Fruit fly (Drosophila melanogaster): Measurements from ENCODE around the gene Sbds.

Gene Sbds

DNA sequence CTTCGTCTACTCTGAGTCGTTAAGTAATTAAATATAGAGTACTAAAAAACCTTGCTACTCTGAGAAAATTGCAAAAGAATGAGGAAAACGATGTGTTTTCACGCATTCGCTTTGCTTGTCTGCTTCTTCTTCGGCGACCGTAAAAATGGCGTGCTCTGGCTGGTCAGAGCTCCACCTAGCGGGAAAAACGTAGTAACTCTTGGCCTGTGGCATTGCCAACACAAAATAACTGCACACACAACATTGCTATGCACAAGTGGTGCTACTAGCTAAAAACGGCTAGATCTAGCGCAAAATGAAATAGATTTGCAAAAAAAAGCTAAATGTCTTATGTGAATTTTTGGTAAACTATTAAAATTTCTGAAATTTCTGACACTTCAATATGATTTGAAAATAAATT, 5.6 kb upstream of the Sbds start:
- TF ChIP-seq CG17801 (GFP tag; optimal IDR thresholded peaks at IDR 0.05; ENCODE audit: partially characterized antibody), result peak; percentile 58

dm6 chr3L:6750835-6751234, 1.9 kb upstream of the Sbds start:
- no peak for TF ChIP-seq CG17801 (GFP tag; optimal IDR thresholded peaks at IDR 0.05; ENCODE audit: partially characterized antibody)

- no peak for TF ChIP-seq CG17801 (GFP tag; optimal IDR thresholded peaks at IDR 0.05; ENCODE audit: partially characterized antibody)
Measured at dm6 chr3L:6756197-6756736, 3.6 kb downstream of the Sbds start, which contains the start of gene Ist1. Gene Ist1 (minus strand): TSS chr3L:6756497.

- no peak for TF ChIP-seq CG17801 (GFP tag; optimal IDR thresholded peaks at IDR 0.05; ENCODE audit: partially characterized antibody)
Measured at dm6 chr3L:6763146-6763545, 10.4 kb downstream of the Sbds start, which contains the start of gene Rsph3. Gene Rsph3 (minus strand): TSS chr3L:6763246.

DNA sequence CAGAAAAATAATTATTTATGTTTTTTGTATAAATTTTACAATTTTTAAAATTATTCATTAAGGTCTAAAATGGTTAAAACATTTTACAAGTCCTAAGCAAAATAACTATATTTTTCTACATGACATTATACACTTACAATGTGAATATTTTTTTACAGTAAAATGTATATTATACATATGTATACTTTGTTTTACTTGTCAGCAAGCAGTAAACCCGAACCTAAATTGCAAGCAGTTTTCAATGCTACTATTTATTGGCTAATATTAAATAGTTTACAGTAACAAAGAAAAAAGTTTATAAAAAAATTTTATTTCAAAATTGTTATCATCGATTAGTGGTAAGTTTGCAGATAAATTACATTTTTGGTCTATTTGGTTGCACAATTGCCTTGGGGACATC, 11.1 kb downstream of the Sbds start:
- no peak for TF ChIP-seq CG17801 (GFP tag; optimal IDR thresholded peaks at IDR 0.05; ENCODE audit: partially characterized antibody)

dm6 chr3L:6764535-6765187, 11.9 kb downstream of the Sbds start:
- TF ChIP-seq CG17801 (GFP tag; optimal IDR thresholded peaks at IDR 0.05; ENCODE audit: partially characterized antibody), result no peak

dm6 chr3L:6767153-6767552, 14.4 kb downstream of the Sbds start:
- TF ChIP-seq CG17801 (GFP tag; optimal IDR thresholded peaks at IDR 0.05; ENCODE audit: partially characterized antibody), result no peak

DNA sequence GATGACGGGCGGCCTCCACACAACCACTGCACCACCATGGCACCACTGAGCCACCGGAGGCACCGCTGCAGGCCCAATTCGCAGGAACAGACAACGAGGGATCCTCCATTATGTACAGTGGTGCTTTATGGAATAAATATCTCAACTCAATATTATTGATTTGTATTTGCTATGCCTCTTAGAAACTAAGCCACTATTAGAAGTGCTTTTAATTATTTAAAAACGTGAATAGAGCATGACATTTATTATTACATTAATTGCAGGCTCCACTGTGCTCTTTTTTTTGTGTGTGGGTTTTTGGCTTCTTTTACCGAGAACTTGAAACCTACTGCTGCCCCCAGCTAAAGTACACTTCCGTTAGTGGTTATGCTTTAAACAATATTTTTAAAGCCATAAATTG, 18.5 kb downstream of the Sbds start:
- TF ChIP-seq CG17801 (GFP tag; optimal IDR thresholded peaks at IDR 0.05; ENCODE audit: partially characterized antibody), result no peak

DNA sequence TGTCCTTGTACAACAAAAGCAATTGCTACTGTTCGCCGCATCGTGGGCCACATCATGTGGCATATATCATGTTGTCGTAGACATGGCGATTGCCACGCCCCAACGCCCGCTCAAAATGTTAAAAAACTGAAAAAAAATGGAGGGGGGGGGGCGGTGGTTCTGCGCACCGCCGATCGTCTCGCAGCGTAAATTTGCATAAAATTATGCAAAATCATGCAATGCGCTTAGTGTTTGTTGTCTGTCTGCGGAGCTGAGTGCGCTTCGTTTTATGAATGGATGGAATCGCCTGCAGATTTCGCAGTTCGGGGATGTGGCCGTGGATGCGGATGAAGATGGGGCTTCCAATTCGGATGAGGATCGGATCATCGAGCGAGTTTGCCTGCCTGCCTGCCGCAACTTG, 19.1 kb downstream of the Sbds start:
- TF ChIP-seq CG17801 (GFP tag; optimal IDR thresholded peaks at IDR 0.05; ENCODE audit: partially characterized antibody), result no peak

DNA sequence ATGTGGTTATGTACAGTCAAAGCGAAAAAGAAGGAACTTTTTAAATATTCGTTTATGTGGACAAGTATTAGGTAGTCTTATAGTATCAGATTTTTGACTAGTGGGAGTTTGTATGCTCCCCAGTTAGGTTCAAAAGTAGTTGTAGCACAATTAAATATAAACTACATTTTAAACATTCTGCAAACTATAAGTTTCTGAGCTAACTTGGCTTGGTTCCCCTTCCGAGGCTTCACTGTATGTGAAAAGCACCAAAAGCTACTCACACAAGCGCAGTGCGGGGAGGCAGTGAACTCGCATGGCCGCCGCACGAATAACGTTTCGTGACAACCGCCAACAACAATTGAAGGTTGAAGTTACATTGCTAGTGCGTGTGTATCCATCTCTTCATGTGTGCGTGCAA, 24.9 kb downstream of the Sbds start:
- TF ChIP-seq CG17801 (GFP tag; optimal IDR thresholded peaks at IDR 0.05; ENCODE audit: partially characterized antibody), result no peak

- TF ChIP-seq CG17801 (GFP tag; optimal IDR thresholded peaks at IDR 0.05; ENCODE audit: partially characterized antibody), result no peak
Measured at dm6 chr3L:6778804-6779289, 26.1 kb downstream of the Sbds start.

dm6 chr3L:6779398-6779797, 26.7 kb downstream of the Sbds start:
- no peak for TF ChIP-seq CG17801 (GFP tag; optimal IDR thresholded peaks at IDR 0.05; ENCODE audit: partially characterized antibody)

DNA sequence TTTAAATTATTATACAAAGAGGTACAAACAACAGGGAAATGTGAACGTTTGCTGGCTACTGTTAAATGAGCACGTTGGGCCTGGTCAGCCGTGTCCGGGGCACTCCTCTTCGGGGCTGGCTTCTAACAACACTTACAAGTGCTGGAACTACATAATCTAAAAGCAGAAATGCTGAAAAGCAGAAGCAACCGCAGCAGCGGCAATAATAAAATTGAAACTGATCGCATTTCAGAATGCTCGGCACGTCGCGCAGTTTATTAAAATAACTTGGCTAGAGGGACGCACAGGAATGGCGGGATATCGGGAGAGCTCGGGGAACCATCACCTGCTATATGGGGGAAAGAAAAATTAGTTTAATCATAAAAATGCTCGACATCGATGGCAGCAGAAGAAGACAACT, 30.7 kb downstream of the Sbds start:
- TF ChIP-seq CG17801 (GFP tag; optimal IDR thresholded peaks at IDR 0.05; ENCODE audit: partially characterized antibody), result no peak

dm6 chr3L:6784635-6785606, 32.2 kb downstream of the Sbds start:
- TF ChIP-seq CG17801 (GFP tag; optimal IDR thresholded peaks at IDR 0.05; ENCODE audit: partially characterized antibody), result no peak

DNA sequence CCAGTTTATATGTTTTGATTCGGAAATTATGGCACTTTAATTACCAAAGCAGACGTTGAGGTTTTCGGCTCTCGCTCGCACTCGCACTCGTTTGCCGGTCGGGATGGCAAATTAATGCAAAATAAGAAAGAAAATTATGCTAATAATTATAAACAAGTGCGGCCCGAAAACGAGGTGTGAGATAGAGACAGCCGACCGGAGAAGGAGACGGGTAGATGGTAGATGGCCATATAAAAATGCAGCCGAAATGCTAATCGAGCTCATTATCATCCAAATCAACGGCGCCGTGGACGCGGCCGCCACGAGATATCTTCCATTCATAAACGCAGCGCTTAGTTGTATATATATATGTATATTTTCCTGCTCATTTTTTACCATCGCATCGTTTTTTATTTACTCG, 34.8 kb downstream of the Sbds start:
- no peak for TF ChIP-seq CG17801 (GFP tag; optimal IDR thresholded peaks at IDR 0.05; ENCODE audit: partially characterized antibody)

All from ovary, adult (tissue).